Worm (Caenorhabditis elegans): ENCODE results near the gene K02B2.6.

Gene K02B2.6

DNA sequence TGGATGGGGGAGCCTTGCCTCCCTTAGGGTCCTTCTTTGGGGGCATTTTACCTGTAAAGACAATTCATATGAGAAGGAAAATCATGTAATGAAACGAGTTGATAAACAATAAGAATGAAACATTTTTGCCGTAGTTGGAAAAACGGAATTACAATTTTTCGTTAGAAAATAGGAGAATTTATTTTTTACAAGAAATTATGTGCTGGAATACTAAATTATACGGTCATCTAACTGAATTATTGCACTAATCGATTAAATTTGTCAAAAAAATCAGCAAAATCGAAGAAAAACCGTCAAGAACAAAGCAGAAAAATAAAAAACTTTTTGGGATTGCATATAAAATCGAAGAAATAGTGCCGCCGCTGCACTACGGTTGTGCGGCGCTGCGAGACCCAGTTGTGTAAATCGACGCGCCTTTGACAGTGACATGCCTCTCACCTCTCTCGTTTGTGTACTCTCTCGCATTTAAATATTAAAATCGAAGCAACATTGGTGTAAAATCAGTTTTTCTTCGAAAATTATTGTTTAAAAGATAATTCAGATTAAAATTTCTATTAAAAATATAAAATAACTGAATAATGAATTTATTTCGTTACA, 14.4 kb downstream of the K02B2.6 start, which contains the start of gene rps-25:
rps-25 (minus strand) TSS at position 51 of the 597 bp plus-strand sequence.
- TF ChIP-seq M03D4.4 (tag; optimal IDR thresholded peaks at IDR 0.05): no peak
- TF ChIP-seq mep-1 (tag; optimal IDR thresholded peaks at IDR 0.05): peak; percentile 70
- no peak for TF ChIP-seq unc-120 (tag; optimal IDR thresholded peaks at IDR 0.05; ENCODE audit: poor library complexity, severe bottlenecking)
- peak; percentile 18 for TF ChIP-seq ces-1 (GFP tag; optimal IDR thresholded peaks at IDR 0.05)
- TF ChIP-seq zip-8 (tag; optimal IDR thresholded peaks at IDR 0.05): no peak
- no peak for TF ChIP-seq mab-5 (tag; optimal IDR thresholded peaks at IDR 0.05)
- peak; percentile 46 for TF ChIP-seq hlh-1 (tag; optimal IDR thresholded peaks at IDR 0.05)
- no peak for TF ChIP-seq tbx-8 (GFP tag; optimal IDR thresholded peaks at IDR 0.05)
- peak; percentile 17 for TF ChIP-seq pha-4 (tag; optimal IDR thresholded peaks at IDR 0.05)
- TF ChIP-seq lin-13 (tag; optimal IDR thresholded peaks at IDR 0.05): peak; percentile 77
- TF ChIP-seq lsy-2 (tag; optimal IDR thresholded peaks at IDR 0.05): peak; percentile 90
- no peak for TF ChIP-seq sptf-1 (tag; optimal IDR thresholded peaks at IDR 0.05)

DNA sequence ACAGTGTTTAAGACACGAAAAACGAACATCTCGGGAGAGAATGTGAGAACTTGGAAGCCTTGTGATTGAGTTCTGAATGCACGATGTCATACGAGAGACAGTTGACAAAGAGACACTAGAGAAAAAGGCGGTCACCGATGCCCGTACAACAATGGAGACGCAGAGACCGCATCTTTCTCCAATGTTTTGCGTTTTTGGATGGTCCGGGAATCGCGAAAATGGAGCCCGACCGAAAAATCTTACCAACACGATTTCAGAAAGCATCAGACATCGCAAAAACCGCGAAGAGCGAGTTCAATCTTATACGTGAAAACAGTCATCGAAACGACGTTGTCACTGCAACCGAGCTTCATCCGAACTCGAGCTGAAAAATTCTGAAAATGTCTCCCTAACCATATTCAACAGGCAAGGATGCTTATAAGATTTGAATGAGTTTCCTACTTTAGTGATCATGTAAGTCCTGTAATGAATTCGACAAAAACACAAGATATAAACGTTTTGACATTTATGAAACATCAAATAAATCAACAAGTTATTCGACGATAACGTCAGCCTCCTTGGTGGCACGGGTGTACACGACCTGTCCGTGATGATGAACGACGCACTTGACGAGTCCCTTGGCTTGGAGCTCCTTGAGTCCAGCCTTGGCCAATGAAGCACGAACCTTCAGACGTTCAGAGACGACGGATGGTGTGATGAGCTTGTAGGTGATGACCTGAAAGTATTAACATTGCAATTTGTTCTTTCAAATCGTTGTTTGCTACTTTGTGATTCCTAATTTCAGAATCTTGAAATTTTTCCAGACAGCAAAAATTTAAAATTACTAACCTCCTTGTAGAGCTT, 15.2 kb downstream of the K02B2.6 start, which contains the start of gene inx-7:
inx-7 (minus strand) TSS at position 37 of the 843 bp plus-strand sequence.
- TF ChIP-seq lin-32 (GFP tag; optimal IDR thresholded peaks at IDR 0.05) (no peak), nhr-237 (tag; optimal IDR thresholded peaks at IDR 0.05) (no peak), ces-1 (GFP tag; optimal IDR thresholded peaks at IDR 0.05) (no peak), lin-13 (tag; optimal IDR thresholded peaks at IDR 0.05) (no peak), mep-1 (tag; optimal IDR thresholded peaks at IDR 0.05) (no peak), nhr-76 (tag; optimal IDR thresholded peaks at IDR 0.05) (no peak), lsy-2 (tag; optimal IDR thresholded peaks at IDR 0.05) (no peak), flh-1 (GFP tag; optimal IDR thresholded peaks at IDR 0.05) (no peak), ceh-39 (tag; optimal IDR thresholded peaks at IDR 0.05) (no peak), pha-4 (tag; optimal IDR thresholded peaks at IDR 0.05) (no peak), sptf-1 (tag; optimal IDR thresholded peaks at IDR 0.05) (no peak), cnd-1 (tag; optimal IDR thresholded peaks at IDR 0.05) (no peak), unc-120 (tag; optimal IDR thresholded peaks at IDR 0.05; ENCODE audit: poor library complexity, severe bottlenecking) (no peak), drap-1 (GFP tag; optimal IDR thresholded peaks at IDR 0.05) (no peak), hlh-1 (tag; optimal IDR thresholded peaks at IDR 0.05) (no peak), ztf-11 (tag; optimal IDR thresholded peaks at IDR 0.05) (no peak)

DNA sequence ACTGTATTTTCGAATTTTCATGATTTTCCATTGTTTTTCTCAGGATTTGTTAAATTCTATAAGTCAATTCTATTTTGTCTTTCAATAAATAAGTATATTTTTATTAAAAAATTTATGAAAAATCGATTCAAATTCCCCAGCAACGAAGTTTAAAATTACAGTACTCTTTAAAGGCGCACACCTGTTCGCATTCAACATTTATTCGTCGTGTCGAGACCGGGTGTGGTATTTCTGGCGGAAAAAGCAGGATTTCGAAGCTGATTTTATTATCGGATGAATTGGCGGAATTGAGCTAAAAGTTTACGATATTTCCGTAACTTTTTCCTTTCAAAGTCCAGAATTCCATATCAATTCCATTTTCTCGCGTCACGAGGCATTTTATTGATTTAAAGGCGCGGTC, 16.6 kb downstream of the K02B2.6 start:
- TF ChIP-seq ceh-39 (tag; optimal IDR thresholded peaks at IDR 0.05): no peak
- TF ChIP-seq lin-13 (tag; optimal IDR thresholded peaks at IDR 0.05): no peak
- no peak for TF ChIP-seq nhr-76 (tag; optimal IDR thresholded peaks at IDR 0.05)
- TF ChIP-seq nhr-28 (tag; optimal IDR thresholded peaks at IDR 0.05): no peak
- no peak for TF ChIP-seq hlh-1 (tag; optimal IDR thresholded peaks at IDR 0.05)
- no peak for TF ChIP-seq ceh-43 (GFP tag; optimal IDR thresholded peaks at IDR 0.05)
- TF ChIP-seq sptf-1 (tag; optimal IDR thresholded peaks at IDR 0.05): no peak
- TF ChIP-seq mep-1 (tag; optimal IDR thresholded peaks at IDR 0.05): no peak
- TF ChIP-seq lin-32 (GFP tag; optimal IDR thresholded peaks at IDR 0.05): no peak
- no peak for TF ChIP-seq zip-8 (tag; optimal IDR thresholded peaks at IDR 0.05)
- TF ChIP-seq unc-39 (tag; optimal IDR thresholded peaks at IDR 0.05): no peak
- no peak for TF ChIP-seq unc-120 (tag; optimal IDR thresholded peaks at IDR 0.05; ENCODE audit: poor library complexity, severe bottlenecking)
- TF ChIP-seq elt-1 (tag; optimal IDR thresholded peaks at IDR 0.05; ENCODE audit: borderline replicate concordance, insufficient read depth): no peak
- no peak for TF ChIP-seq cnd-1 (tag; optimal IDR thresholded peaks at IDR 0.05)

DNA sequence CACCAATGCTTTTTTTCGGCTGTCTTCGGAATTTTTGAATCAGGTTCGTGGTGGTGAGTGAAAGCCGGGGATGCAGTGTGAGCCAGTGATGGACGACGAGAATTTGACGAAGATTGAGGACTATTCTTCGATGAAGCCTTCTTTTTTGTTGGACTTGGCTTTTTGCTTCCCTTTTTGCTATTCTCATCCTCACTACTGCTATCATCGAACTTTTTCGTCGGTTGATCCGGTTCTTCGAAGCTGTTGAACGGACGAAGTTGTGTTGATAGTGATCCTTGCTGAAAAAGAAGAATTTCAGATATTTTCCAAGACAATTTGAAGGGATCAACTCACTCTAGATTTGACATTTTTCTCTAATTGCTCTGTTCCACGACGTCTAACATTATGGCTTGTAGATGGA, 17.9 kb downstream of the K02B2.6 start:
- no peak for TF ChIP-seq elt-3 (tag; optimal IDR thresholded peaks at IDR 0.05)
- no peak for TF ChIP-seq sptf-1 (tag; optimal IDR thresholded peaks at IDR 0.05)
- no peak for TF ChIP-seq lsy-2 (tag; optimal IDR thresholded peaks at IDR 0.05)
- no peak for TF ChIP-seq ham-2 (GFP tag; optimal IDR thresholded peaks at IDR 0.05)
- TF ChIP-seq nhr-28 (tag; optimal IDR thresholded peaks at IDR 0.05): no peak
- no peak for TF ChIP-seq mep-1 (tag; optimal IDR thresholded peaks at IDR 0.05)
- TF ChIP-seq flh-1 (GFP tag; optimal IDR thresholded peaks at IDR 0.05): no peak
- no peak for TF ChIP-seq mls-2 (tag; optimal IDR thresholded peaks at IDR 0.05)
- no peak for TF ChIP-seq elt-1 (tag; optimal IDR thresholded peaks at IDR 0.05; ENCODE audit: borderline replicate concordance, insufficient read depth)
- no peak for TF ChIP-seq ceh-39 (tag; optimal IDR thresholded peaks at IDR 0.05)
